Fruit fly (Drosophila melanogaster): ENCODE results near the gene CG11586.
A peak's percentile ranks its signal among the peaks of the same experiment; 100 is the strongest.

CG11586 gene

DNA sequence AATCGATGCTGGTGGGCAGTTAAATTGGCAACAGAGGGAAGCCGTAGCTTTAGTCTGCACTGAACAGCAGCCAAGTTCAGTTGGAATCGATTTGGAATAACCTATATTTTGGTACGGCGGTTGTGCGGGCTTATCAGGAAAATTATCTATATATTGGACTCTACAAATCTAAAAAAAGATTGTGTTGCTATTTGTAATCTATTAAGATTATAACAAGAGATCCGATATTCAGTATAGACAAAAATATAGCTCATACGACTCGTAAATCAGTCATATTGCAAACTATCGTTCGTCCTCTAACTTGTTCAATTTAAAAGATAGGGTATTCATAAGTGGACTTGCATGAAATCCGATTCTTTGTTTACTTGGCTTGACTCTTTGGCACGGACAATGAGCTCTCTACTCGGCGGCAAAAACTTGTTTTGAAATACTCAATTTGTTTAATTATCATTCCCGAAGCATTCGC lies 26.4 kb upstream of the CG11586 start, which contains the start of gene Hexo1 (continued):
- TF ChIP-seq twi (tag; optimal IDR thresholded peaks at IDR 0.05), result no peak
- TF ChIP-seq lilli (GFP tag; optimal IDR thresholded peaks at IDR 0.05), result peak; percentile 39
- no peak for TF ChIP-seq run (tag; optimal IDR thresholded peaks at IDR 0.05)
- peak; percentile 11 for TF ChIP-seq kni (GFP tag; optimal IDR thresholded peaks at IDR 0.05)
- no peak for TF ChIP-seq CG6254 (GFP tag; optimal IDR thresholded peaks at IDR 0.05)
- TF ChIP-seq CG10366 (GFP tag; IDR thresholded peaks at IDR 0.05), result 0 out of 2 replicates have a peak, but pooled peaks have one; percentile 10
- TF ChIP-seq Aef1 (GFP tag; IDR thresholded peaks at IDR 0.05), result no peak
- TF ChIP-seq B-H1 (GFP tag; IDR thresholded peaks at IDR 0.05), result no peak
- TF ChIP-seq CG10431 (GFP tag; optimal IDR thresholded peaks at IDR 0.05), result no peak
- TF ChIP-seq BtbVII (GFP tag; optimal IDR thresholded peaks at IDR 0.05), result peak; percentile 21
- TF ChIP-seq Mes4 (GFP tag; optimal IDR thresholded peaks at IDR 0.05), result no peak
- TF ChIP-seq CG18262 (tag; optimal IDR thresholded peaks at IDR 0.05), result peak; percentile 31
- TF ChIP-seq Dad (GFP tag; optimal IDR thresholded peaks at IDR 0.05), result no peak
- peak; percentile 19 for TF ChIP-seq sd (tag; optimal IDR thresholded peaks at IDR 0.05)
- no peak for TF ChIP-seq z (GFP tag; IDR thresholded peaks at IDR 0.05)
- peak; percentile 97 for TF ChIP-seq D19A (tag; optimal IDR thresholded peaks at IDR 0.05)
- TF ChIP-seq CG1603 (tag; optimal IDR thresholded peaks at IDR 0.05), result peak; percentile 23
- no peak for TF ChIP-seq fu2 (GFP tag; optimal IDR thresholded peaks at IDR 0.05)
- no peak for TF ChIP-seq ERR (GFP tag; optimal IDR thresholded peaks at IDR 0.05)
- TF ChIP-seq zen2 (GFP tag; IDR thresholded peaks at IDR 0.05; ENCODE audit: partially characterized antibody), result no peak
- TF ChIP-seq stc (GFP tag; IDR thresholded peaks at IDR 0.05), result no peak
- TF ChIP-seq Adf1 (GFP tag; IDR thresholded peaks at IDR 0.05), result no peak
- no peak for TF ChIP-seq CG1832 (GFP tag; optimal IDR thresholded peaks at IDR 0.05)
- TF ChIP-seq usp (GFP tag; optimal IDR thresholded peaks at IDR 0.05), result no peak
- TF ChIP-seq CG6689 (GFP tag; IDR thresholded peaks at IDR 0.05), result no peak
- peak; percentile 48 for TF ChIP-seq exex (tag; optimal IDR thresholded peaks at IDR 0.05)
- peak; percentile 29 for TF ChIP-seq CG7556 (GFP tag; optimal IDR thresholded peaks at IDR 0.05)
- no peak for TF ChIP-seq CG1233 (GFP tag; optimal IDR thresholded peaks at IDR 0.05)
- peak; percentile 39 for TF ChIP-seq grau (tag; optimal IDR thresholded peaks at IDR 0.05)
- TF ChIP-seq CG18011 (GFP tag; optimal IDR thresholded peaks at IDR 0.05), result peak; percentile 23
- no peak for TF ChIP-seq crol (GFP tag; IDR thresholded peaks at IDR 0.05)
- TF ChIP-seq CG16813 (GFP tag; IDR thresholded peaks at IDR 0.05; ENCODE audit: partially characterized antibody), result no peak
- no peak for TF ChIP-seq CG42726 (GFP tag; IDR thresholded peaks at IDR 0.05; ENCODE audit: partially characterized antibody)
- TF ChIP-seq her (GFP tag; optimal IDR thresholded peaks at IDR 0.05), result no peak
- peak; percentile 1 for TF ChIP-seq Xbp1 (GFP tag; optimal IDR thresholded peaks at IDR 0.05)
- TF ChIP-seq pho (GFP tag; optimal IDR thresholded peaks at IDR 0.05), result no peak
- TF ChIP-seq dan (GFP tag; IDR thresholded peaks at IDR 0.05), result no peak
- TF ChIP-seq CG10959 (GFP tag; IDR thresholded peaks at IDR 0.05), result no peak
- TF ChIP-seq slbo (GFP tag; IDR thresholded peaks at IDR 0.05), result no peak
- peak; percentile 48 for TF ChIP-seq CG13624 (GFP tag; optimal IDR thresholded peaks at IDR 0.05)
- TF ChIP-seq bcd (GFP tag; optimal IDR thresholded peaks at IDR 0.05), result peak; percentile 10
- no peak for TF ChIP-seq CG4707 (GFP tag; optimal IDR thresholded peaks at IDR 0.05)
- TF ChIP-seq Eip74EF (GFP tag; optimal IDR thresholded peaks at IDR 0.05), result no peak
- peak; percentile 11 for TF ChIP-seq Blimp-1 (GFP tag; optimal IDR thresholded peaks at IDR 0.05)
- TF ChIP-seq Sox100B (GFP tag; optimal IDR thresholded peaks at IDR 0.05), result no peak
- no peak for TF ChIP-seq Lhr (GFP tag; optimal IDR thresholded peaks at IDR 0.05)
- TF ChIP-seq Hmx (GFP tag; optimal IDR thresholded peaks at IDR 0.05), result no peak
- TF ChIP-seq otp (GFP tag; IDR thresholded peaks at IDR 0.05), result no peak
- TF ChIP-seq eyg (GFP tag; optimal IDR thresholded peaks at IDR 0.05), result no peak
- TF ChIP-seq CG7839 (tag; optimal IDR thresholded peaks at IDR 0.05), result peak; percentile 47
- no peak for TF ChIP-seq sqz (GFP tag; optimal IDR thresholded peaks at IDR 0.05)

All from whole organism, embryonic.